Worm (Caenorhabditis elegans) whole organism, L3 larva: ENCODE data around the gene Y39G8B.10.

Experiments used
- egl-5 ChIP-seq: fragments of 150-350 bp; optimal IDR thresholded peaks from 2 replicates; lab custom pipeline; 2017; ENCODE audit warnings: missing biosample characterization, missing genetic modification reagents, missing genetic modification characterization, inconsistent platforms
- elt-3 ChIP-seq, 3 experiments: fragments of 150-350 bp in 1 of 3; sonication (generic microtip) in 2 of 3; optimal IDR thresholded peaks; 2 replicates in 2 of 3; 4 replicates in 1 of 3; lab custom pipeline; 2014 to 2017; ENCODE audit warnings: missing biosample characterization in 3 of 3, missing genetic modification characterization in 3 of 3
- fkh-10 ChIP-seq: sonication (generic microtip); optimal IDR thresholded peaks from 2 replicates; lab custom pipeline; 2017; ENCODE audit warnings: missing biosample characterization, missing genetic modification reagents, missing genetic modification characterization
- hmg-11 ChIP-seq: sonication (generic microtip); optimal IDR thresholded peaks from 2 replicates; lab custom pipeline; 2016; ENCODE audit warnings: missing genetic modification characterization, missing compliant biosample characterization
- nfya-1 ChIP-seq: sonication (generic microtip); optimal IDR thresholded peaks from 2 replicates; lab custom pipeline; 2017; ENCODE audit warnings: missing genetic modification characterization, mild to moderate bottlenecking, missing compliant biosample characterization, antibody characterized with exemption, moderate library complexity; ENCODE audit not compliant: insufficient read depth
- nhr-28 ChIP-seq: fragments of 150-350 bp; optimal IDR thresholded peaks from 2 replicates; lab custom pipeline; 2014; ENCODE audit warnings: missing biosample characterization, missing genetic modification characterization
- snpc-4 ChIP-seq: fragments of 150-350 bp; optimal IDR thresholded peaks from 2 replicates; lab custom pipeline; 2014; ENCODE audit warnings: missing biosample characterization, missing genetic modification characterization
- tbx-2 ChIP-seq: sonication (generic microtip); optimal IDR thresholded peaks from 2 replicates; lab custom pipeline; 2016; ENCODE audit warnings: mild to moderate bottlenecking, missing genetic modification characterization, missing compliant biosample characterization
- unc-39 ChIP-seq: sonication (generic microtip); optimal IDR thresholded peaks from 4 replicates; lab custom pipeline; 2017; ENCODE audit warnings: missing biosample characterization, missing genetic modification characterization
- unc-62 ChIP-seq: fragments of 150-350 bp; sonication (generic microtip); optimal IDR thresholded peaks from 4 replicates; lab custom pipeline; 2014; ENCODE audit warnings: missing biosample characterization, missing genetic modification reagents, missing genetic modification characterization

DNA sequence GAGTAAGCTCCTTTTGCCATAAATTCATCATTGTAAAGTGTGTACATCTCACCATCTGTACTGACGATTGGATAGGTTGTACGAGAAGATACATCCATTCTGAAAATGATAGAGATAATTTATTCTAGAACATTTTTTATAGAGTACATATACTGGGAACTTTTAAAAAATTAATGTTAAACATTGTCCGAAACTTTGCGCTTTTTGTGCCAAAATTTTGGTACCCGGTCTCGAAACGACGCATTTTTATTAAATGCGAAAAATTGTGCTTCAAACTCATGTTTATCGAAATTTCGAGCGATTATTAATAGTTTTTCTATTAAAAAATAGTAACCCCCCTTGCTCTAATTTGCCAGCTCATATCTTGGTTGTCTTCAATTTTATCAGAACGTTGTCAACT, 8.8 kb upstream of the Y39G8B.10 start, which contains the start of gene Y39G8B.5:
- TF ChIP-seq hmg-11 (tag; lab: Kevin White, UChicago) (no peak), tbx-2 (tag; lab: Kevin White, UChicago) (no peak), unc-39 (tag; lab: Kevin White, UChicago) (no peak), unc-62 (GFP tag; lab: Kevin White, UChicago) (no peak), snpc-4 (tag; lab: Kevin White, UChicago) (no peak), nfya-1 (no peak), egl-5 (tag; lab: Kevin White, UChicago) (no peak), elt-3 (tag; optimal IDR thresholded peaks at IDR 0.05; lab: Kevin White, UChicago) (no peak), fkh-10 (GFP tag; lab: Kevin White, UChicago) (no peak), nhr-28 (no peak)
